Fruit fly (Drosophila melanogaster): Measurements from ENCODE around the gene CG7889.

DNA sequence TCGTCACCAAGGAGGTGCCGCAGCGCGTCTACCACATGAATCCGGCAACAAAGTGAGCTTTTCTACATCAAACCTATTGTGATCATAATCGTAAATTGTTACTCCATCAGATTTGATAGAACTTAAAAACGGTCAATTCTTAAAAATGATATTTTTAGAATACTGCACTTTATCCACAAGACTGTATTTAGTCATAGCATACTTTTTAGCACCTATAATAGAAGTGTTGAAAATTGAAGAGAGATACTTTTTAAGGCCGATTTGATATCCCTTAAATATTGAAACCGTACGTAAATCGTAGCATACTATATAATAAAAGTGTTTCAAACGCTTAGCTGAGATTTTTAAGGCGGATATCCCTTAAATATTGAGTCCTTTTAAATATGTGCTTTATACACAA, 6.7 kb downstream of the CG7889 start:
- TF ChIP-seq psq (GFP tag; optimal IDR thresholded peaks at IDR 0.05) (no peak), fru (GFP tag; optimal IDR thresholded peaks at IDR 0.05) (no peak), sv (GFP tag; optimal IDR thresholded peaks at IDR 0.05) (no peak), brk (GFP tag; optimal IDR thresholded peaks at IDR 0.05) (no peak), br (GFP tag; optimal IDR thresholded peaks at IDR 0.05) (no peak), Hr83 (GFP tag; optimal IDR thresholded peaks at IDR 0.05; ENCODE audit: poor library complexity, severe bottlenecking) (no peak), OdsH (GFP tag; optimal IDR thresholded peaks at IDR 0.05) (no peak), Hnf4 (GFP tag; optimal IDR thresholded peaks at IDR 0.05) (no peak), dmrt93B (GFP tag; optimal IDR thresholded peaks at IDR 0.05) (no peak)
